Fruit fly (Drosophila melanogaster): ENCODE measurements around the gene grk.

Gene grk

DNA sequence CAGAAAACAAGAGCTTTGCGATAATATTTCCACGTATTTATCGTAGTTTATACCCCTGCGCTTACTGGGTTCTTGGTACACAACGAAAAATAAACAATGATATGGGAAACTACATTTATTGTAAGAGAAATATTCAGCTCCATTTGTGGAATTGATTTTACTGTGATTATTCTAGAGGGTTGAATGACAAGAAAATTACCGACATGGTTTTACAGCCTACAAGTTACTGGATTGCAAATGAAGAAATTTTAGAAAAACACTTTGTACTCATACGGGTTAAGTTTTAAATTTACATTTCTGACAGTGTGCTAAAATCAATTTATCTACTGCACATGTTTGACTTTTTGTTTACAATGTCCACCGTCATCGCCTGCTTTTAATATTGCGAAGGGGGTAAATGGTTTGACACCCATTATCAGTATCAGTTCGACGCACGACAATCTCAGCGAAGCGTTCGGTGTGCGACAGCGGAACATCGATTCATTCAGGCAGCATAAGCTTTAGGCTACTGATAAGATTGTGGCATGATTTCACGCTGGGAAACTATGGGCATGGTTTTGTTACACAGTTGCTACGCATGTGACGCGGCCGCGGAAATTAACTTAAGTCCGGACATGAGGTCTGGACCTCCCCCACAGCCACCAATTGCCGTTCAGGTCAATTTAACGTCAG is 28.5 kb upstream of the grk start (continued):
- TF ChIP-seq schlank (tag; optimal IDR thresholded peaks at IDR 0.05) (no peak), Jarid2 (GFP tag; optimal IDR thresholded peaks at IDR 0.05) (peak; percentile 24), slou (GFP tag; optimal IDR thresholded peaks at IDR 0.05) (no peak), Opbp (GFP tag; IDR thresholded peaks at IDR 0.05; ENCODE audit: partially characterized antibody) (no peak), HmgZ (tag; optimal IDR thresholded peaks at IDR 0.05) (peak; percentile 23), CG4404 (GFP tag; IDR thresholded peaks at IDR 0.05) (no peak), Hr3 (GFP tag; optimal IDR thresholded peaks at IDR 0.05) (no peak), MBD-R2 (GFP tag; IDR thresholded peaks at IDR 0.05) (no peak), CG8089 (GFP tag; optimal IDR thresholded peaks at IDR 0.05) (no peak), HmgD (GFP tag; optimal IDR thresholded peaks at IDR 0.05) (no peak), CG6654 (GFP tag; optimal IDR thresholded peaks at IDR 0.05) (no peak), toy (GFP tag; IDR thresholded peaks at IDR 0.05) (no peak), Rx (GFP tag; IDR thresholded peaks at IDR 0.05) (no peak), esg (GFP tag; conservative IDR thresholded peaks at IDR 0.05) (no peak), CG31224 (GFP tag; IDR thresholded peaks at IDR 0.05) (no peak), CG12104 (GFP tag; optimal IDR thresholded peaks at IDR 0.05) (no peak), CG4328 (GFP tag; optimal IDR thresholded peaks at IDR 0.05) (no peak), Med (GFP tag) (peak; percentile 81), ac (GFP tag; optimal IDR thresholded peaks at IDR 0.05) (no peak), CG2889 (GFP tag; IDR thresholded peaks at IDR 0.05) (no peak), TFAM (GFP tag; optimal IDR thresholded peaks at IDR 0.05) (no peak), CG1832 (GFP tag; optimal IDR thresholded peaks at IDR 0.05) (no peak), CG3838 (GFP tag; optimal IDR thresholded peaks at IDR 0.05) (no peak), CG3726 (GFP tag; IDR thresholded peaks at IDR 0.05) (no peak), hbn (GFP tag; IDR thresholded peaks at IDR 0.05; ENCODE audit: partially characterized antibody) (no peak), CG9876 (GFP tag; optimal IDR thresholded peaks at IDR 0.05) (no peak), CG3065 (GFP tag; optimal IDR thresholded peaks at IDR 0.05) (no peak), CG15479 (GFP tag; optimal IDR thresholded peaks at IDR 0.05) (no peak), CG7839 (tag; optimal IDR thresholded peaks at IDR 0.05) (peak; percentile 47), phol (tag; optimal IDR thresholded peaks at IDR 0.05) (peak; percentile 42), Atf3 (GFP tag; optimal IDR thresholded peaks at IDR 0.05) (no peak), ranshi (GFP tag; IDR thresholded peaks at IDR 0.05) (no peak), CG15696 (tag; optimal IDR thresholded peaks at IDR 0.05) (peak; percentile 0), ATbp (GFP tag; optimal IDR thresholded peaks at IDR 0.05) (peak; percentile 26), dati (GFP tag; IDR thresholded peaks at IDR 0.05) (no peak), klu (GFP tag; IDR thresholded peaks at IDR 0.05) (no peak), CG6854 (GFP tag; optimal IDR thresholded peaks at IDR 0.05) (no peak), H2.0 (GFP tag; IDR thresholded peaks at IDR 0.05) (no peak), CG11247 (GFP tag; IDR thresholded peaks at IDR 0.05) (no peak), CG8478 (optimal IDR thresholded peaks at IDR 0.05) (no peak), CG1602 (GFP tag; optimal IDR thresholded peaks at IDR 0.05) (no peak), bab2 (GFP tag; optimal IDR thresholded peaks at IDR 0.05) (peak; percentile 24), aop (GFP tag; IDR thresholded peaks at IDR 0.05) (no peak), stc (GFP tag; IDR thresholded peaks at IDR 0.05) (no peak), az2 (GFP tag; optimal IDR thresholded peaks at IDR 0.05) (peak; percentile 8), CG4820 (GFP tag; optimal IDR thresholded peaks at IDR 0.05) (no peak), ara (GFP tag; IDR thresholded peaks at IDR 0.05) (no peak), Side (GFP tag; optimal IDR thresholded peaks at IDR 0.05) (peak; percentile 5), Hmx (GFP tag; optimal IDR thresholded peaks at IDR 0.05) (no peak), CG34376 (GFP tag; optimal IDR thresholded peaks at IDR 0.05) (peak; percentile 85), CG32767 (GFP tag; IDR thresholded peaks at IDR 0.05) (no peak), sens (GFP tag) (peak; percentile 72), CG30403 (GFP tag; optimal IDR thresholded peaks at IDR 0.05) (peak; percentile 39)

All from whole organism, embryonic.